Worm (Caenorhabditis elegans): Measurements from ENCODE around the gene pars-1.

pars-1 gene

DNA sequence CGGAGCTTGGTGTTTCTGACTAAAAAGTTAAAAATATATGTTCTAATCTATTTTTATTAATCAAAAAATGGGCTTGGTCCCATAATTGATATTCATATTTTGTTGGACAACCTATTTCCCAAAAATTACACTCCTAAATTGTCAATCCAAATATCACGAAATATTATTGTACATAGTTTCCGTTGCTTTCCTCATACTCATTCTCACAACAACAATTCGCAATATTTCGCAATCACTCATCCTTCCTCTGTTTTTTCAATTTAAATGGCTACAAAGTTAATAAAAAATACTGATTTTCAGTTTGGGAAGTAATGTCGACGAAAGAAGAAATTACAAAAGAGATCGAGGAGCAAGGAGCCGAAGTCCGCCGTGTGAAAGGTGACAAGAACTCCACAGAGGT is at the start of gene pars-1:
Gene pars-1, plus strand, starts transcription at position 301 of the 400 bp plus-strand sequence.
- TF ChIP-seq ceh-36 (tag; optimal IDR thresholded peaks at IDR 0.05) (no peak), F13C5.2 (tag; optimal IDR thresholded peaks at IDR 0.05) (no peak), pes-1 (GFP tag; IDR thresholded peaks at IDR 0.05) (no peak), aly-1 (tag; optimal IDR thresholded peaks at IDR 0.05) (no peak), flt-1 (GFP tag; IDR thresholded peaks at IDR 0.05) (no peak), ama-1 (optimal IDR thresholded peaks at IDR 0.05) (no peak), sea-1 (GFP tag; conservative IDR thresholded peaks at IDR 0.05) (no peak), ceh-13 (GFP tag; optimal IDR thresholded peaks at IDR 0.05) (no peak)

ce11 chrIII:7189581-7190128 is 49.2 kb upstream of the pars-1 start, which contains the start of gene rps-21:
TSS of gene rps-21 (minus strand) at chrIII:7189631.
- TF ChIP-seq pes-1 (GFP tag; IDR thresholded peaks at IDR 0.05), result 0 out of 2 replicates have a peak, but pooled peaks have one; percentile 32
- TF ChIP-seq scrt-1 (GFP tag; IDR thresholded peaks at IDR 0.05), result no peak
- no peak for TF ChIP-seq ceh-13 (GFP tag; optimal IDR thresholded peaks at IDR 0.05)
- peak; percentile 24 for TF ChIP-seq hmg-4 (GFP tag; optimal IDR thresholded peaks at IDR 0.05)
- TF ChIP-seq F13C5.2 (tag; optimal IDR thresholded peaks at IDR 0.05), result peak; percentile 47
- no peak for TF ChIP-seq ets-7 (tag; optimal IDR thresholded peaks at IDR 0.05)
- TF ChIP-seq tra-4 (tag; optimal IDR thresholded peaks at IDR 0.05), result no peak

DNA sequence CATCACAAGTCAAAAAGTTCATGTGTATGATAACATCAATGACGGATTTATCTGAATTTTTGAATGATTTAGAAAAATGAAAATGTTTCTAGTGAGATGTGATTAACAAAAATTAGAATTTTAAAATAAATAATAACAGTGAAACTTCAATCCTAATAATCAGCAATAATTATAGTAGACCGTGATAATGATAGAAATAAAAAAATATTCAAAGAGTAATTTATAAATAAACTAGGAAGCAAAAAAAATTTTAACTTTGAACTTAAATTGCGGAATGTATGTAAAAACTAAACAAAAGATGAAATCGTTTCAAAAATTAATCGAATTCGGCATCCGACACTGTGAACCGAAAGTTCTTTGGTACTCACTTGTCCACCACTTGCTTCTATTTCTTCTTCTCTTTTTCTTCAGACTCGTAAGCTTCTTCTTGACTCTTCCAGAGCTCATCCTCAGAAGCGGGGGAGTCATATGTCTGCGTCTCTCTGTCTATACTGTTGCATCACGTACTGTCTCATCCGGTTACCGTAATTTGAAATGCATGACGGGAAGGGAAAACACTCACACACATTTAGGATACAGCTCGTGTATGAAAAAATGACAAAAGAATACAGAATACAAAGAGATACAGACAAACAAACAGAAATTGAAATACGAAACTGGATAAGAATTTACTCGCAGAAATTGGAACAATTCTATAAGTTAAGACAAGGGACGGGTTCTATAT is 45.7 kb upstream of the pars-1 start, which contains the start of gene mec-14:
Gene mec-14, minus strand, starts transcription at position 51 of the 724 bp plus-strand sequence.
- TF ChIP-seq sea-1 (GFP tag; conservative IDR thresholded peaks at IDR 0.05) (no peak), F13C5.2 (tag; optimal IDR thresholded peaks at IDR 0.05) (no peak)

ce11 chrIII:7195325-7195724 is 43.5 kb upstream of the pars-1 start, which contains the start of gene F37C12.18:
TSS of gene F37C12.18 (minus strand) at chrIII:7195425.
- TF ChIP-seq tra-4 (tag; optimal IDR thresholded peaks at IDR 0.05), result no peak
- no peak for TF ChIP-seq sea-1 (GFP tag; conservative IDR thresholded peaks at IDR 0.05)
- no peak for TF ChIP-seq hnd-1 (tag; optimal IDR thresholded peaks at IDR 0.05)
- no peak for TF ChIP-seq pes-1 (GFP tag; IDR thresholded peaks at IDR 0.05)
- TF ChIP-seq ceh-36 (tag; optimal IDR thresholded peaks at IDR 0.05), result no peak
- no peak for TF ChIP-seq ceh-13 (GFP tag; optimal IDR thresholded peaks at IDR 0.05)
- TF ChIP-seq aly-1 (tag; optimal IDR thresholded peaks at IDR 0.05), result no peak
- TF ChIP-seq ama-1 (optimal IDR thresholded peaks at IDR 0.05), result no peak
- TF ChIP-seq hmbx-1 (tag; optimal IDR thresholded peaks at IDR 0.05), result no peak
- no peak for TF ChIP-seq tbx-11 (GFP tag; IDR thresholded peaks at IDR 0.05)
- no peak for TF ChIP-seq hmg-4 (GFP tag; optimal IDR thresholded peaks at IDR 0.05)

ce11 chrIII:7197973-7198372 is 40.9 kb upstream of the pars-1 start, which contains the start of gene exos-9:
TSS of gene exos-9 (minus strand) at chrIII:7198073.
- no peak for TF ChIP-seq pes-1 (GFP tag; IDR thresholded peaks at IDR 0.05)
- TF ChIP-seq ceh-36 (tag; optimal IDR thresholded peaks at IDR 0.05), result no peak
- TF ChIP-seq sea-1 (GFP tag; conservative IDR thresholded peaks at IDR 0.05), result no peak
- no peak for TF ChIP-seq tbx-37 (GFP tag; conservative IDR thresholded peaks at IDR 0.05)
- no peak for TF ChIP-seq hmbx-1 (tag; optimal IDR thresholded peaks at IDR 0.05)
- TF ChIP-seq hnd-1 (tag; optimal IDR thresholded peaks at IDR 0.05), result no peak
- no peak for TF ChIP-seq scrt-1 (GFP tag; IDR thresholded peaks at IDR 0.05)
- no peak for TF ChIP-seq tra-4 (tag; optimal IDR thresholded peaks at IDR 0.05)
- no peak for TF ChIP-seq B0310.2 (tag; optimal IDR thresholded peaks at IDR 0.05)
- TF ChIP-seq ets-7 (tag; optimal IDR thresholded peaks at IDR 0.05), result no peak
- no peak for TF ChIP-seq ama-1 (optimal IDR thresholded peaks at IDR 0.05)
- TF ChIP-seq F13C5.2 (tag; optimal IDR thresholded peaks at IDR 0.05), result no peak
- no peak for TF ChIP-seq tbx-11 (GFP tag; IDR thresholded peaks at IDR 0.05)
- TF ChIP-seq hmg-4 (GFP tag; optimal IDR thresholded peaks at IDR 0.05), result no peak

DNA sequence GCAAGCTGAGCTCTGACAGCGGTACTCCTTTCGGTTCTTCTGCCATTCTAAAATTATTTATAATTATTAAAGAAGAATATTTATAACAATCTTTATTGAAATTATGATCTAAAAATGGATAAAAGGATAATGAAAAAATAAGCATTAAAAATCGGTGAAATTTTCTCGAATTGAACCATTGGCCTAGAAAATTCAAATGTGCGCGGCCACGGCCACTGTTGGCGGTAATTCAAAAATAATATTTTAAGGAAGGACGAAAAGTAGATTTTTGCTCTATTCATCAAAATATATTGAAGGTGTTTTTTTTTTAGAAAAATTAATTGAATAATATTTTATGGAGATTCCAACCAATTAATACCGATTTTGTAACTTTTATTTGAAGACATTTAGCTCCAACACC is 40.0 kb upstream of the pars-1 start, which contains the start of gene pfd-5:
Gene pfd-5, minus strand, starts transcription at position 47 of the 400 bp plus-strand sequence.
- 0 out of 2 replicates have a peak, but pooled peaks have one; percentile 11 for TF ChIP-seq sea-1 (GFP tag; conservative IDR thresholded peaks at IDR 0.05)
- TF ChIP-seq hmbx-1 (tag; optimal IDR thresholded peaks at IDR 0.05), result peak; percentile 0
- no peak for TF ChIP-seq aly-1 (tag; optimal IDR thresholded peaks at IDR 0.05)
- peak; percentile 95 for TF ChIP-seq tbx-37 (GFP tag; conservative IDR thresholded peaks at IDR 0.05)
- peak; percentile 35 for TF ChIP-seq F13C5.2 (tag; optimal IDR thresholded peaks at IDR 0.05)
- TF ChIP-seq B0310.2 (tag; optimal IDR thresholded peaks at IDR 0.05), result no peak
- TF ChIP-seq pes-1 (GFP tag; IDR thresholded peaks at IDR 0.05), result peak; percentile 77

- TF ChIP-seq hmbx-1 (tag; optimal IDR thresholded peaks at IDR 0.05), result no peak
- no peak for TF ChIP-seq ets-7 (tag; optimal IDR thresholded peaks at IDR 0.05)
- no peak for TF ChIP-seq B0310.2 (tag; optimal IDR thresholded peaks at IDR 0.05)
- TF ChIP-seq hmg-4 (GFP tag; optimal IDR thresholded peaks at IDR 0.05), result no peak
- TF ChIP-seq F13C5.2 (tag; optimal IDR thresholded peaks at IDR 0.05), result no peak
- no peak for TF ChIP-seq tbx-11 (GFP tag; IDR thresholded peaks at IDR 0.05)
- no peak for TF ChIP-seq tra-4 (tag; optimal IDR thresholded peaks at IDR 0.05)
- TF ChIP-seq aly-1 (tag; optimal IDR thresholded peaks at IDR 0.05), result no peak
- TF ChIP-seq ceh-36 (tag; optimal IDR thresholded peaks at IDR 0.05), result no peak
- no peak for TF ChIP-seq tbx-37 (GFP tag; conservative IDR thresholded peaks at IDR 0.05)
- TF ChIP-seq hnd-1 (tag; optimal IDR thresholded peaks at IDR 0.05), result no peak
- no peak for TF ChIP-seq sea-1 (GFP tag; conservative IDR thresholded peaks at IDR 0.05)
- no peak for TF ChIP-seq pes-1 (GFP tag; IDR thresholded peaks at IDR 0.05)
- TF ChIP-seq scrt-1 (GFP tag; IDR thresholded peaks at IDR 0.05), result no peak
These were observed 39.4 kb upstream of the pars-1 start for ce11 chrIII:7199467-7199866.
